Worm (Caenorhabditis elegans): ENCODE data around the gene Y47D3A.21.

The Y47D3A.21 gene

ce11 chrIII:11288295-11288694 lies 9.6 kb upstream of the Y47D3A.21 start:
- TF ChIP-seq ceh-36 (tag; optimal IDR thresholded peaks at IDR 0.05) (no peak), F13C5.2 (tag; optimal IDR thresholded peaks at IDR 0.05) (no peak), hmg-4 (GFP tag; optimal IDR thresholded peaks at IDR 0.05) (no peak), tra-4 (tag; optimal IDR thresholded peaks at IDR 0.05) (no peak), scrt-1 (GFP tag; IDR thresholded peaks at IDR 0.05) (no peak), ceh-13 (GFP tag; optimal IDR thresholded peaks at IDR 0.05) (no peak), ama-1 (optimal IDR thresholded peaks at IDR 0.05) (no peak), tbx-11 (GFP tag; IDR thresholded peaks at IDR 0.05) (no peak), B0310.2 (tag; optimal IDR thresholded peaks at IDR 0.05) (no peak), tbx-37 (GFP tag; conservative IDR thresholded peaks at IDR 0.05) (no peak), hnd-1 (tag; optimal IDR thresholded peaks at IDR 0.05) (no peak)

DNA sequence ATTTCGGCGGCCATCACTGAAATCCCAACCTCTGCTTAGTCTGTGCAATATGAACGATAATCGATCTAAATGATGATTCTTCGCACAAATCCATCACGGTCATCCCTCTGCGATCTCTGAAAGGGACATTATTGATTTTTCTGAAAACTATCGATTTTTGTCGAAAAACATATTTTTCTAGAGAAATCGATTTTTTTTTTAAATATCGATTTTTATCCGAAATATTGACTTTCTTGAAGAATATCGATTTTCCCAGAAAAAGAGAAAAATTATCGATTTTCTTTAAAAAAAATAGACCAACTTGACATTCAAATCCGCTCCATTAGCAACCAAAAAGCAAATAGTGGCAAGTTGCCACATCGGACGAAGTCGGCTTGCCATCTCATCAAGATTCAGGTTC lies 8.6 kb upstream of the Y47D3A.21 start:
- TF ChIP-seq hmbx-1 (tag; optimal IDR thresholded peaks at IDR 0.05) (no peak), sea-1 (GFP tag; conservative IDR thresholded peaks at IDR 0.05) (no peak), ceh-36 (tag; optimal IDR thresholded peaks at IDR 0.05) (no peak), flt-1 (GFP tag; IDR thresholded peaks at IDR 0.05) (no peak), ama-1 (optimal IDR thresholded peaks at IDR 0.05) (no peak), hmg-4 (GFP tag; optimal IDR thresholded peaks at IDR 0.05) (no peak), F13C5.2 (tag; optimal IDR thresholded peaks at IDR 0.05) (no peak), pes-1 (GFP tag; IDR thresholded peaks at IDR 0.05) (no peak), ceh-13 (GFP tag; optimal IDR thresholded peaks at IDR 0.05) (no peak), B0310.2 (tag; optimal IDR thresholded peaks at IDR 0.05) (no peak), hnd-1 (tag; optimal IDR thresholded peaks at IDR 0.05) (no peak)

ce11 chrIII:11286069-11286468 lies 7.4 kb upstream of the Y47D3A.21 start:
- TF ChIP-seq tbx-37 (GFP tag; conservative IDR thresholded peaks at IDR 0.05), result peak; percentile 64
- TF ChIP-seq pes-1 (GFP tag; IDR thresholded peaks at IDR 0.05), result peak; percentile 63
- no peak for TF ChIP-seq scrt-1 (GFP tag; IDR thresholded peaks at IDR 0.05)

DNA sequence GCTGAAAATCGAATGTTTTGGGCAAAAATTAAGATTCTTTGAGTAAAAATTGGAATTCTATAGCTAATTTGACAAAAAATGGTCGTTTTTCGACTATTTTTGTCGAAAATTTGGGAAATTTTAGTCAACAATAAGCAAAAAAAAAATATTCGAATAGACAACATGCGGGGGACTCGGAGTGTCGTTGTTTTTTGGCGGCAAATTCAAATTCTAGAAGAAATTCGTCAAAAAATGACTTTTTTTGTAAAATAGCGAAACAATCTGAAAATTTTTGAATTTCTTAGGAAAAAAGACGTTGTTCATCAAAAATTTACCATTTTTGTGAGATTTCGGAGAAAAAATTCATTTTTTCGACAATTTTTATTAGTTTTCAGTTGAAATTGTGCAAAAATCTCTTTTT lies 4.9 kb upstream of the Y47D3A.21 start:
- no peak for TF ChIP-seq F13C5.2 (tag; optimal IDR thresholded peaks at IDR 0.05)
- no peak for TF ChIP-seq tbx-37 (GFP tag; conservative IDR thresholded peaks at IDR 0.05)
- no peak for TF ChIP-seq pes-1 (GFP tag; IDR thresholded peaks at IDR 0.05)
- no peak for TF ChIP-seq scrt-1 (GFP tag; IDR thresholded peaks at IDR 0.05)
- TF ChIP-seq tra-4 (tag; optimal IDR thresholded peaks at IDR 0.05), result no peak
- TF ChIP-seq ceh-36 (tag; optimal IDR thresholded peaks at IDR 0.05), result no peak

DNA sequence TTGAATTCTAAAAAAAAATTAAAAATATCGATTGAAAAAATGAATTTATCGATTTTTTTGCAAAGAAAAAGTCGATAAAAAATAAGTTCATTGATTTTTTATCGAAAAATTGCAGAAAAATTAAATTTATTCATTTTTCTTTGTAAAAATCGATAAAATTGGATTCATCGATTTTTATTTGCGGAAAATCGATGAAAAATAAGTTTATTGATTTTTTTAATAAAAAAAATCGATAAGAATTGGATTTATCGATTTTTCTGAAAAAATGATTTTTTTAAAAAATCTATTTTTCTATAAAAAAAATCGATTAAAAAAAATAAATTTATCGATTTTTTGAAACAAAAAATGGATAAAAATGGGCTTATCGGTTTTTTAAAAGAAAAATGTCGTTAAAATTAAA lies 1.2 kb upstream of the Y47D3A.21 start:
- TF ChIP-seq scrt-1 (GFP tag; IDR thresholded peaks at IDR 0.05) (no peak), aly-1 (tag; optimal IDR thresholded peaks at IDR 0.05) (no peak), sea-1 (GFP tag; conservative IDR thresholded peaks at IDR 0.05) (no peak)

- no peak for TF ChIP-seq hmbx-1 (tag; optimal IDR thresholded peaks at IDR 0.05)
These were observed 4.1 kb downstream of the Y47D3A.21 start, which contains the start of gene Y47D3A.20 for ce11 chrIII:11274590-11275116. TSS of gene Y47D3A.20 (plus strand) at chrIII:11275066.

DNA sequence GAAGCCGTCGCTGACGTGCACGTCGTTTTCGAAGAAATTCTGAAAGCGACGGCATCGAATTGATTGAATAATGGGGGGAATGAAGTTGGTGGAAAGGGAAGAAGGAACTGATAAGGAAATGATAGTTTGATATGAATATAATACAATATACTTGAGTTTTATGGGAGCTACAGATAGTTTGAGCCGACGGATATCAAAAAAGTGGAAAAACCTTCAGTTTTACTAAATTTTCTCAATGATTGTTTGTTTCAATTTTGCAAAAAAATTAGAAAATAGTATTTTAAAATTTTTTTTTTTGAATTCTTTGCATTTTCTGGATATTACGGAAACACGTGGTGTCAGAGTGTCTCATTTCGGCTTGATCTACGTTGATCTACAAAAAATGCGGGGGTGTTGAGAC lies 7.9 kb downstream of the Y47D3A.21 start, which contains the start of gene obr-1:
Gene obr-1 (minus strand): TSS at position 101 of the 400 bp plus-strand sequence.
- TF ChIP-seq pes-1 (GFP tag; IDR thresholded peaks at IDR 0.05) (no peak), hmg-4 (GFP tag; optimal IDR thresholded peaks at IDR 0.05) (no peak), ceh-13 (GFP tag; optimal IDR thresholded peaks at IDR 0.05) (no peak), ama-1 (optimal IDR thresholded peaks at IDR 0.05) (no peak), F13C5.2 (tag; optimal IDR thresholded peaks at IDR 0.05) (no peak), tbx-11 (GFP tag; IDR thresholded peaks at IDR 0.05) (no peak), hmbx-1 (tag; optimal IDR thresholded peaks at IDR 0.05) (no peak)

- TF ChIP-seq F13C5.2 (tag; optimal IDR thresholded peaks at IDR 0.05) (no peak), pes-1 (GFP tag; IDR thresholded peaks at IDR 0.05) (no peak), scrt-1 (GFP tag; IDR thresholded peaks at IDR 0.05) (no peak), hmg-4 (GFP tag; optimal IDR thresholded peaks at IDR 0.05) (no peak), sea-1 (GFP tag; conservative IDR thresholded peaks at IDR 0.05) (no peak), B0310.2 (tag; optimal IDR thresholded peaks at IDR 0.05) (no peak)
These were observed 9.5 kb downstream of the Y47D3A.21 start for ce11 chrIII:11269206-11269605.

- TF ChIP-seq tbx-11 (GFP tag; IDR thresholded peaks at IDR 0.05) (no peak), aly-1 (tag; optimal IDR thresholded peaks at IDR 0.05) (no peak), tbx-37 (GFP tag; conservative IDR thresholded peaks at IDR 0.05) (no peak), ceh-13 (GFP tag; optimal IDR thresholded peaks at IDR 0.05) (no peak), ama-1 (optimal IDR thresholded peaks at IDR 0.05) (no peak), ceh-36 (tag; optimal IDR thresholded peaks at IDR 0.05) (no peak), hnd-1 (tag; optimal IDR thresholded peaks at IDR 0.05) (no peak), scrt-1 (GFP tag; IDR thresholded peaks at IDR 0.05) (no peak), tra-4 (tag; optimal IDR thresholded peaks at IDR 0.05) (no peak), hmg-4 (GFP tag; optimal IDR thresholded peaks at IDR 0.05) (no peak), ets-7 (tag; optimal IDR thresholded peaks at IDR 0.05) (no peak), pes-1 (GFP tag; IDR thresholded peaks at IDR 0.05) (no peak), flt-1 (GFP tag; IDR thresholded peaks at IDR 0.05) (no peak), sea-1 (GFP tag; conservative IDR thresholded peaks at IDR 0.05) (no peak), F13C5.2 (tag; optimal IDR thresholded peaks at IDR 0.05) (no peak), hmbx-1 (tag; optimal IDR thresholded peaks at IDR 0.05) (no peak), B0310.2 (tag; optimal IDR thresholded peaks at IDR 0.05) (no peak)
These were observed 10.2 kb downstream of the Y47D3A.21 start for ce11 chrIII:11268532-11268931.

Data from whole organism, early embryonic.